Fruit fly (Drosophila melanogaster) whole organism, wandering third instar larva: ENCODE results near the gene CG13895.

Source experiments
- Abd-B ChIP-seq: fragments of >200 bp; optimal IDR thresholded peaks from 2 replicates; lab custom pipeline; 2017; ENCODE audit warnings: missing biosample characterization, missing genetic modification characterization
- CG32264 ChIP-seq: fragments of 200-800 bp; sonication (Bioruptor generic); optimal IDR thresholded peaks from 2 replicates; lab custom pipeline; 2016; ENCODE audit warnings: missing biosample characterization, missing genetic modification characterization
- CG9705 ChIP-seq: fragments of 200-800 bp; sonication (Bioruptor generic); optimal IDR thresholded peaks from 2 replicates; lab custom pipeline; 2018; ENCODE audit warnings: missing biosample characterization, mild to moderate bottlenecking, missing genetic modification characterization
- CrebA ChIP-seq: fragments of 200-800 bp; sonication (Bioruptor generic); optimal IDR thresholded peaks from 2 replicates; lab custom pipeline; 2016; ENCODE audit warnings: missing biosample characterization, mild to moderate bottlenecking, missing genetic modification characterization, borderline replicate concordance
- Dfd ChIP-seq: fragments of >200 bp; optimal IDR thresholded peaks from 2 replicates; lab custom pipeline; 2017; ENCODE audit warnings: missing biosample characterization, missing genetic modification characterization
- Dif ChIP-seq: fragments of 200-275, 200-300 bp; sonication (Bioruptor generic); optimal IDR thresholded peaks from 2 replicates; lab custom pipeline; 2018; ENCODE audit warnings: missing biosample characterization, missing genetic modification characterization; ENCODE audit not compliant: partially characterized antibody
- GATAd ChIP-seq: sonication (Bioruptor generic); optimal IDR thresholded peaks from 2 replicates; lab custom pipeline; 2016; ENCODE audit warnings: missing biosample characterization, missing genetic modification characterization
- HLH106 ChIP-seq: fragments of 200-800 bp; optimal IDR thresholded peaks from 3 replicates; lab custom pipeline; 2019; ENCODE audit warnings: missing biosample characterization, mild to moderate bottlenecking, missing genetic modification characterization, moderate library complexity
- Hnf4 ChIP-seq: fragments of 200-800 bp; sonication (Bioruptor generic); optimal IDR thresholded peaks from 2 replicates; lab custom pipeline; 2016; ENCODE audit warnings: missing biosample characterization, mild to moderate bottlenecking, missing genetic modification characterization
- Hr78 ChIP-seq: fragments of >200 bp; optimal IDR thresholded peaks from 2 replicates; lab custom pipeline; 2017; ENCODE audit warnings: missing biosample characterization, missing genetic modification characterization
- Hr83 ChIP-seq: fragments of 200-300 bp; sonication (Bioruptor generic); optimal IDR thresholded peaks from 2 replicates; lab custom pipeline; 2016; ENCODE audit warnings: missing biosample characterization, mild to moderate bottlenecking, missing genetic modification characterization, moderate library complexity; ENCODE audit not compliant: poor library complexity, severe bottlenecking
- Jra ChIP-seq: sonication (Bioruptor generic); optimal IDR thresholded peaks from 2 replicates; lab custom pipeline; 2016; ENCODE audit warnings: missing biosample characterization, missing genetic modification characterization
- Mio ChIP-seq: sonication (Bioruptor generic); optimal IDR thresholded peaks from 2 replicates; lab custom pipeline; 2016; ENCODE audit warnings: missing biosample characterization, missing genetic modification characterization
- Myc ChIP-seq: fragments of >200 bp; optimal IDR thresholded peaks from 2 replicates; lab custom pipeline; 2017
- N ChIP-seq: fragments of >200 bp; optimal IDR thresholded peaks from 2 replicates; lab custom pipeline; 2018; ENCODE audit warnings: missing biosample characterization, missing external identifiers, missing genetic modification characterization
- OdsH ChIP-seq: fragments of 200-800 bp; sonication (Bioruptor generic); optimal IDR thresholded peaks from 2 replicates; lab custom pipeline; 2016; ENCODE audit warnings: missing biosample characterization, mild to moderate bottlenecking, missing genetic modification characterization
- Rel ChIP-seq, 2 experiments: fragments of 200-800 bp; sonication (Bioruptor generic) in 1 of 2; optimal IDR thresholded peaks; 2 replicates in 1 of 2; 3 replicates in 1 of 2; lab custom pipeline; 2016 to 2019; ENCODE audit warnings: mild to moderate bottlenecking in 2 of 2, missing biosample characterization in 2 of 2, missing genetic modification characterization in 2 of 2, moderate library complexity in 1 of 2
- Sp1 ChIP-seq: fragments of 200-800 bp; sonication (Bioruptor generic); optimal IDR thresholded peaks from 3 replicates; lab custom pipeline; 2019; ENCODE audit warnings: missing biosample characterization, mild to moderate bottlenecking, missing genetic modification characterization, moderate library complexity
- Vsx2 ChIP-seq: fragments of 200-300, 225-300 bp; sonication (Bioruptor generic); optimal IDR thresholded peaks from 2 replicates; lab custom pipeline; 2018; ENCODE audit warnings: missing biosample characterization, missing genetic modification characterization; ENCODE audit not compliant: partially characterized antibody
- br ChIP-seq: fragments of 200-800 bp; sonication (Bioruptor generic); optimal IDR thresholded peaks from 2 replicates; lab custom pipeline; 2016; ENCODE audit warnings: missing biosample characterization, missing genetic modification characterization
- brk ChIP-seq: fragments of 200-800 bp; sonication (Bioruptor generic); optimal IDR thresholded peaks from 2 replicates; lab custom pipeline; 2016; ENCODE audit warnings: missing biosample characterization, mild to moderate bottlenecking, missing genetic modification characterization
- dl ChIP-seq, 2 experiments: fragments of 175-275, 200-275 bp in 1 of 2; fragments of 200-275 bp in 1 of 2; sonication (Bioruptor generic); optimal IDR thresholded peaks; lab custom pipeline; 2018; ENCODE audit warnings: mild to moderate bottlenecking in 2 of 2, missing biosample characterization in 2 of 2, missing genetic modification characterization in 2 of 2, moderate library complexity in 2 of 2; ENCODE audit not compliant: partially characterized antibody in 2 of 2, insufficient read depth in 1 of 2
- dmrt93B ChIP-seq: fragments of 200-800 bp; sonication (Bioruptor generic); optimal IDR thresholded peaks from 2 replicates; lab custom pipeline; 2018; ENCODE audit warnings: missing biosample characterization, mild to moderate bottlenecking, missing genetic modification characterization
- dsf ChIP-seq: sonication (Bioruptor generic); optimal IDR thresholded peaks from 2 replicates; lab custom pipeline; 2016; ENCODE audit warnings: missing biosample characterization, missing genetic modification characterization, borderline replicate concordance
- ey ChIP-seq: fragments of 200-800 bp; sonication (Bioruptor generic); optimal IDR thresholded peaks from 2 replicates; lab custom pipeline; 2016; ENCODE audit warnings: missing biosample characterization, missing genetic modification characterization
- foxo ChIP-seq, 2 experiments: fragments of 200-800 bp; sonication (Bioruptor generic); optimal IDR thresholded peaks; 2 replicates in 1 of 2; 3 replicates in 1 of 2; lab custom pipeline; 2016 to 2017; ENCODE audit warnings: missing biosample characterization in 2 of 2, missing genetic modification characterization in 2 of 2
- fru ChIP-seq: fragments of 200-800 bp; sonication (Bioruptor generic); optimal IDR thresholded peaks from 3 replicates; lab custom pipeline; 2016; ENCODE audit warnings: missing biosample characterization, mild to moderate bottlenecking, missing genetic modification characterization
- h ChIP-seq: fragments of 200-800 bp; sonication (Bioruptor generic); optimal IDR thresholded peaks from 3 replicates; lab custom pipeline; 2016; ENCODE audit warnings: missing biosample characterization, mild to moderate bottlenecking, missing genetic modification characterization
- jim ChIP-seq: fragments of 175-275, 200-325 bp; sonication (Bioruptor generic); optimal IDR thresholded peaks from 2 replicates; lab custom pipeline; 2016; ENCODE audit warnings: missing biosample characterization, mild to moderate bottlenecking, missing genetic modification characterization
- lola ChIP-seq: fragments of >200 bp; optimal IDR thresholded peaks from 2 replicates; lab custom pipeline; 2017; ENCODE audit warnings: missing biosample characterization, missing genetic modification characterization
- pan ChIP-seq: fragments of >200 bp; optimal IDR thresholded peaks from 2 replicates; lab custom pipeline; 2017
- psq ChIP-seq: fragments of 200-800 bp; sonication (Bioruptor generic); optimal IDR thresholded peaks from 3 replicates; lab custom pipeline; 2017; ENCODE audit warnings: missing biosample characterization, mild to moderate bottlenecking, missing genetic modification characterization, moderate library complexity
- rgr ChIP-seq: fragments of 200-800 bp; sonication (Bioruptor generic); optimal IDR thresholded peaks from 3 replicates; lab custom pipeline; 2016; ENCODE audit warnings: missing biosample characterization, mild to moderate bottlenecking, missing genetic modification characterization
- sage ChIP-seq: fragments of 200-800 bp; sonication (Bioruptor generic); optimal IDR thresholded peaks from 2 replicates; lab custom pipeline; 2016; ENCODE audit warnings: missing biosample characterization, mild to moderate bottlenecking, missing genetic modification characterization
- sv ChIP-seq: fragments of 200-800 bp; sonication (Bioruptor generic); optimal IDR thresholded peaks from 3 replicates; lab custom pipeline; 2016; ENCODE audit warnings: missing biosample characterization, missing genetic modification characterization
- tai ChIP-seq: sonication (Bioruptor generic); optimal IDR thresholded peaks from 2 replicates; lab custom pipeline; 2016; ENCODE audit warnings: missing biosample characterization, missing genetic modification characterization
- usp ChIP-seq: fragments of >200 bp; optimal IDR thresholded peaks from 2 replicates; lab custom pipeline; 2017; ENCODE audit warnings: missing biosample characterization, missing genetic modification characterization
- woc ChIP-seq: sonication (Bioruptor generic); optimal IDR thresholded peaks from 2 replicates; lab custom pipeline; 2016; ENCODE audit warnings: missing biosample characterization, mild to moderate bottlenecking, missing genetic modification characterization

The CG13895 gene

dm6 chr3L:738523-739356 is 30.7 kb upstream of the CG13895 start:
- TF ChIP-seq Myc (lab: Kevin White, UChicago) (no peak), Jra (GFP tag; lab: Kevin White, UChicago) (peak; percentile 79), Dfd (GFP tag; lab: Kevin White, UChicago) (peak; percentile 64), lola (GFP tag; lab: Kevin White, UChicago) (no peak), sage (GFP tag; lab: Kevin White, UChicago) (peak; percentile 88), HLH106 (tag; lab: Kevin White, UChicago) (peak; percentile 97), Hnf4 (peak; percentile 85), h (GFP tag; lab: Kevin White, UChicago) (peak; percentile 94), dsf (GFP tag; lab: Kevin White, UChicago) (peak; percentile 76), sv (GFP tag; lab: Kevin White, UChicago) (peak; percentile 81), foxo (GFP tag; optimal IDR thresholded peaks at IDR 0.05; lab: Kevin White, UChicago) (peak in 1 of 2 experiments; percentile 95), woc (GFP tag; lab: Kevin White, UChicago) (no peak), ey (GFP tag; lab: Kevin White, UChicago) (peak; percentile 85), Dif (peak; percentile 90), Rel (GFP tag; optimal IDR thresholded peaks at IDR 0.05; lab: Kevin White, UChicago) (peak; percentile 82), Rel (tag; optimal IDR thresholded peaks at IDR 0.05; lab: Kevin White, UChicago) (peak; percentile 80), GATAd (GFP tag; lab: Kevin White, UChicago) (peak; percentile 86), Sp1 (GFP tag; lab: Kevin White, UChicago) (peak; percentile 96), N (GFP tag; lab: Kevin White, UChicago) (no peak), rgr (GFP tag; lab: Kevin White, UChicago) (peak; percentile 95), brk (GFP tag; lab: Kevin White, UChicago) (peak; percentile 90), jim (GFP tag; lab: Kevin White, UChicago) (no peak), fru (GFP tag; lab: Kevin White, UChicago) (peak; percentile 91), Mio (GFP tag; lab: Kevin White, UChicago) (no peak), pan (lab: Kevin White, UChicago) (no peak), psq (GFP tag; lab: Kevin White, UChicago) (peak; percentile 92), Vsx2 (GFP tag; lab: Kevin White, UChicago) (peak; percentile 65), Hr83 (GFP tag; lab: Kevin White, UChicago) (no peak), usp (GFP tag; lab: Kevin White, UChicago) (no peak), OdsH (peak; percentile 95), dmrt93B (GFP tag; lab: Kevin White, UChicago) (peak; percentile 86), CG9705 (GFP tag; lab: Kevin White, UChicago) (peak; percentile 86), tai (GFP tag; lab: Kevin White, UChicago) (peak; percentile 72), CG32264 (GFP tag; lab: Kevin White, UChicago) (peak; percentile 69), br (peak; percentile 86), dl (GFP tag; optimal IDR thresholded peaks at IDR 0.05; lab: Kevin White, UChicago; ENCODE audit: insufficient read depth in 1 of 2, partially characterized antibody in 2 of 2) (peak; percentile 89 to 90), CrebA (GFP tag; lab: Kevin White, UChicago) (peak; percentile 43), Hr78 (GFP tag; lab: Kevin White, UChicago) (no peak), Abd-B (GFP tag; lab: Kevin White, UChicago) (no peak)
